Fruit fly (Drosophila melanogaster): ENCODE measurements around the gene CG9123.
A peak's percentile ranks its signal among the peaks of the same experiment; 100 is the strongest.

CG9123 gene

dm6 chrX:15383513-15384373 lies 41.8 kb upstream of the CG9123 start (continued):
- TF ChIP-seq CG15011 (GFP tag; optimal IDR thresholded peaks at IDR 0.05) (peak; percentile 32), trh (GFP tag; optimal IDR thresholded peaks at IDR 0.05) (no peak), hbn (GFP tag; IDR thresholded peaks at IDR 0.05; ENCODE audit: partially characterized antibody) (no peak), CG8388 (GFP tag; optimal IDR thresholded peaks at IDR 0.05) (peak; percentile 56), CG15514 (GFP tag; optimal IDR thresholded peaks at IDR 0.05) (peak; percentile 52), CG30403 (GFP tag; optimal IDR thresholded peaks at IDR 0.05) (peak; percentile 67), sim (GFP tag; IDR thresholded peaks at IDR 0.05) (no peak), Atf3 (GFP tag; optimal IDR thresholded peaks at IDR 0.05) (no peak), bcd (GFP tag; optimal IDR thresholded peaks at IDR 0.05) (peak; percentile 37), Kr (GFP tag; optimal IDR thresholded peaks at IDR 0.05) (no peak), Dp (GFP tag; optimal IDR thresholded peaks at IDR 0.05) (no peak), CG17612 (GFP tag; IDR thresholded peaks at IDR 0.05) (no peak), HLH3B (GFP tag; IDR thresholded peaks at IDR 0.05) (peak; percentile 58), sug (tag; optimal IDR thresholded peaks at IDR 0.05) (peak; percentile 28), MBD-R2 (GFP tag; IDR thresholded peaks at IDR 0.05) (no peak; the same call in 1 of the 2 replicates), dm (GFP tag; optimal IDR thresholded peaks at IDR 0.05) (no peak), CG6765 (GFP tag; optimal IDR thresholded peaks at IDR 0.05) (peak; percentile 9), CG7928 (GFP tag; optimal IDR thresholded peaks at IDR 0.05) (no peak), repo (GFP tag; optimal IDR thresholded peaks at IDR 0.05) (no peak), CG13894 (tag; optimal IDR thresholded peaks at IDR 0.05) (peak; percentile 12), eyg (GFP tag; optimal IDR thresholded peaks at IDR 0.05) (no peak), tup (GFP tag; optimal IDR thresholded peaks at IDR 0.05) (peak; percentile 3), CG9727 (GFP tag; optimal IDR thresholded peaks at IDR 0.05) (peak; percentile 43), Deaf1 (tag; optimal IDR thresholded peaks at IDR 0.05) (peak; percentile 39), slbo (GFP tag; IDR thresholded peaks at IDR 0.05) (no peak; the same call in 1 of the 2 replicates), Camta (GFP tag; optimal IDR thresholded peaks at IDR 0.05) (no peak), zf30C (GFP tag; optimal IDR thresholded peaks at IDR 0.05) (peak; percentile 68), TFAM (GFP tag; optimal IDR thresholded peaks at IDR 0.05) (no peak), bigmax (GFP tag; optimal IDR thresholded peaks at IDR 0.05) (no peak), CG3163 (GFP tag; optimal IDR thresholded peaks at IDR 0.05) (no peak), CG11696 (GFP tag; IDR thresholded peaks at IDR 0.05) (no peak), Mrtf (GFP tag; IDR thresholded peaks at IDR 0.05) (0 out of 3 replicates have a peak, but pooled peaks have one; percentile 14), cas (GFP tag; IDR thresholded peaks at IDR 0.05) (no peak), C15 (GFP tag; IDR thresholded peaks at IDR 0.05) (no peak), CG11247 (GFP tag; IDR thresholded peaks at IDR 0.05) (no peak), CG3281 (GFP tag; optimal IDR thresholded peaks at IDR 0.05) (peak; percentile 55), row (GFP tag; IDR thresholded peaks at IDR 0.05) (peak; percentile 72), lmd (GFP tag; IDR thresholded peaks at IDR 0.05) (no peak), btn (GFP tag; optimal IDR thresholded peaks at IDR 0.05) (no peak), Ada2b (GFP tag; IDR thresholded peaks at IDR 0.05) (peak; percentile 32; the same call in 1 of the 2 replicates), CG7839 (tag; optimal IDR thresholded peaks at IDR 0.05) (peak; percentile 73), hb (GFP tag; IDR thresholded peaks at IDR 0.05; ENCODE audit: partially characterized antibody) (no peak), CG9797 (GFP tag; optimal IDR thresholded peaks at IDR 0.05) (no peak), cwo (GFP tag; optimal IDR thresholded peaks at IDR 0.05) (peak; percentile 59), aop (GFP tag; IDR thresholded peaks at IDR 0.05) (no peak), Max (GFP tag; optimal IDR thresholded peaks at IDR 0.05) (no peak), Mad (GFP tag; optimal IDR thresholded peaks at IDR 0.05) (no peak), Dip2 (GFP tag; IDR thresholded peaks at IDR 0.05) (no peak), CG1024 (GFP tag; IDR thresholded peaks at IDR 0.05) (no peak), CoRest (tag; optimal IDR thresholded peaks at IDR 0.05) (peak; percentile 68)

All from whole organism, embryonic.